Comparison of ENCODE assay signal across 5 fruit fly cellular contexts in the genomic region with DNA sequence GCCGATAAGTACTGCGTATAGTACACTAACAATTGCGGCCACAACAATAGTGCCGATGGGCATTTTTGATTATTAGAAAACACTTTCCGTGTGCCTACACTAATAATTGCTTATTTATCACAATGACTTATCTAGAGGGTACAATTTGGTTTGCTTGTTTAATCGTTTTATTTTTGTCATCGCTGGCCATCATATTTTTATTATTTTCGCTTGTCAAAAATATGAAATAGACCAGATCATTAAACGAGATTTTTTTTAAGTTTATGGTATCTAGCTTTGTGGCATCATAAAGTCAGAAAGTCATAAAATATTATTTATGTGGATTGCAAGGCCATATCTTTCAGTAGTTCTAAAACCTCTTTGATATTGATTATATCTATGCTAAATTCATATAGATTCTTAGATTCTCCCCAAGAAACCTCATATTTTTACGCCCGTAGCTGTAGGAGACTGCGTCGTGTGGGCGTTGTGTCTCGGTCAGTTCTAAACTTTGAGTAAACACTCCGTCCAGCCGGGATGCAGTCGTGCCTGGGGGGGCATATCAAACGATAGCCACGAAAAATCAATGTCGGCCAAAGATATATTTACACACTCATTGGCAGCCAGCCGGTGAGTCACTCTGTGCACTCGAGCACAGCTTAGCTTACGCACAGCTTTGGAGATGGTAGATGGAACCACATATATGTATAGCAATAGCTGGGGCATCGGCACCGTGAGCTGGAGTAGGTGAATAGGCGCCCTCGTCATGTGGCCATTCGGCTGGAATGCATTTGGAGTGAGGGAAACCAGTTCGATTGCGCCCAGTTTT.
TF ChIP-seq lines count a peak whose summit lies in the region.

No protein-coding gene starts in this region.

- TF ChIP-seq CTCF in whole organism, embryonic (GFP tag; optimal IDR thresholded peaks at IDR 0.05; lab: Kevin White, UChicago) = no peak

TF ChIP-seq in whole organism, adult, 20 proteins besides CTCF, POLR2A, EP300 and RAD21 (continues in another document):
- peak; percentile 66 for TF ChIP-seq CG5204 (GFP tag; optimal IDR thresholded peaks at IDR 0.05; lab: Kevin White, UChicago)
- TF ChIP-seq cnc (optimal IDR thresholded peaks at IDR 0.05; lab: Kevin White, UChicago) = no peak
- TF ChIP-seq cic (GFP tag; optimal IDR thresholded peaks at IDR 0.05; lab: Kevin White, UChicago) = peak; percentile 41
- TF ChIP-seq tj (GFP tag; optimal IDR thresholded peaks at IDR 0.05; lab: Kevin White, UChicago) = peak; percentile 34
- TF ChIP-seq Mnt (GFP tag; optimal IDR thresholded peaks at IDR 0.05; lab: Kevin White, UChicago) = peak; percentile 37
- no peak for TF ChIP-seq CG1620 (GFP tag; optimal IDR thresholded peaks at IDR 0.05; lab: Kevin White, UChicago)
- TF ChIP-seq toe (GFP tag; optimal IDR thresholded peaks at IDR 0.05; lab: Kevin White, UChicago) = peak; percentile 75
- TF ChIP-seq kay (GFP tag; lab: Kevin White, UChicago; ENCODE audit: borderline replicate concordance) = peak; percentile 93
- TF ChIP-seq pad (GFP tag; optimal IDR thresholded peaks at IDR 0.05; lab: Kevin White, UChicago) = peak; percentile 24
- TF ChIP-seq CG11617 (GFP tag; optimal IDR thresholded peaks at IDR 0.05; lab: Kevin White, UChicago) = peak; percentile 76
- peak; percentile 81 for TF ChIP-seq CG7045 (GFP tag; optimal IDR thresholded peaks at IDR 0.05; lab: Kevin White, UChicago)
- no peak for TF ChIP-seq bab1 (GFP tag; optimal IDR thresholded peaks at IDR 0.05; lab: Kevin White, UChicago)
- peak; percentile 47 for TF ChIP-seq Clk (GFP tag; optimal IDR thresholded peaks at IDR 0.05; lab: Kevin White, UChicago)
- TF ChIP-seq Hr96 (GFP tag; optimal IDR thresholded peaks at IDR 0.05; lab: Kevin White, UChicago) = peak; percentile 57
- peak; percentile 40 for TF ChIP-seq CG14711 (tag; optimal IDR thresholded peaks at IDR 0.05; lab: Kevin White, UChicago)
- no peak for TF ChIP-seq Crg-1 (GFP tag; optimal IDR thresholded peaks at IDR 0.05; lab: Kevin White, UChicago)

TF ChIP-seq in whole organism, embryonic, 481 proteins besides CTCF, POLR2A, EP300 and RAD21 (continues in another document):
- TF ChIP-seq slp2 (GFP tag; optimal IDR thresholded peaks at IDR 0.05; lab: Kevin White, UChicago) = peak; percentile 5
- TF ChIP-seq CG13424 (tag; optimal IDR thresholded peaks at IDR 0.05; lab: Kevin White, UChicago) = no peak
- TF ChIP-seq CG3847 (GFP tag; IDR thresholded peaks at IDR 0.05; lab: Robert Waterston, UW) = no peak
- 0 out of 3 replicates have a peak, but pooled peaks have one; percentile 22 for TF ChIP-seq zfh1 (GFP tag; IDR thresholded peaks at IDR 0.05; lab: Robert Waterston, UW)
- TF ChIP-seq PHDP (tag; optimal IDR thresholded peaks at IDR 0.05; lab: Kevin White, UChicago) = peak; percentile 38
- peak in 1 of 2 experiments; percentile 43 for TF ChIP-seq Eip74EF (GFP tag; optimal IDR thresholded peaks at IDR 0.05; lab: Kevin White, UChicago)
- TF ChIP-seq dysf (GFP tag; IDR thresholded peaks at IDR 0.05; lab: Robert Waterston, UW) = peak; percentile 49; the same call in 1 of the 3 replicates
- peak; percentile 28 for TF ChIP-seq CG15269 (tag; optimal IDR thresholded peaks at IDR 0.05; lab: Kevin White, UChicago)
- TF ChIP-seq en (GFP tag; optimal IDR thresholded peaks at IDR 0.05; lab: Kevin White, UChicago) = no peak
- TF ChIP-seq CG7556 (GFP tag; optimal IDR thresholded peaks at IDR 0.05; lab: Kevin White, UChicago) = peak; percentile 53
- peak; percentile 15 for TF ChIP-seq zfh2 (GFP tag; optimal IDR thresholded peaks at IDR 0.05; lab: Kevin White, UChicago)
- peak; percentile 37; the same call in 2 of the 3 replicates for TF ChIP-seq row (GFP tag; IDR thresholded peaks at IDR 0.05; lab: Robert Waterston, UW)
- peak; percentile 6 for TF ChIP-seq bab2 (GFP tag; optimal IDR thresholded peaks at IDR 0.05; lab: Kevin White, UChicago)
- no peak for TF ChIP-seq pan (optimal IDR thresholded peaks at IDR 0.05; lab: Kevin White, UChicago)
- TF ChIP-seq pan (GFP tag; optimal IDR thresholded peaks at IDR 0.05 in 1 of 2, IDR thresholded peaks at IDR 0.05 in 1 of 2) = peak in 1 of 2 experiments; percentile 25

TF ChIP-seq in whole organism, prepupa, 60 proteins besides CTCF, POLR2A, EP300 and RAD21 (continues in another document):
- TF ChIP-seq CG4318 (GFP tag; optimal IDR thresholded peaks at IDR 0.05; lab: Kevin White, UChicago) (peak; percentile 55), CG6163 (GFP tag; IDR thresholded peaks at IDR 0.05; lab: Robert Waterston, UW) (peak; percentile 50; the same call in 1 of the 3 replicates), CG11902 (GFP tag; optimal IDR thresholded peaks at IDR 0.05; lab: Kevin White, UChicago) (no peak), CG34406 (GFP tag; optimal IDR thresholded peaks at IDR 0.05; lab: Kevin White, UChicago) (peak; percentile 46), CG1621 (tag; optimal IDR thresholded peaks at IDR 0.05; lab: Kevin White, UChicago) (peak; percentile 16), Ets21C (GFP tag; optimal IDR thresholded peaks at IDR 0.05; lab: Kevin White, UChicago) (no peak), topi (GFP tag; optimal IDR thresholded peaks at IDR 0.05; lab: Kevin White, UChicago) (peak; percentile 47), ss (GFP tag; optimal IDR thresholded peaks at IDR 0.05; lab: Kevin White, UChicago) (peak; percentile 6 to 49), CG6854 (GFP tag; optimal IDR thresholded peaks at IDR 0.05; lab: Kevin White, UChicago) (no peak), esn (GFP tag; optimal IDR thresholded peaks at IDR 0.05; lab: Kevin White, UChicago) (peak; percentile 44), Hr39 (GFP tag; optimal IDR thresholded peaks at IDR 0.05; lab: Kevin White, UChicago) (peak; percentile 32), CG9139 (GFP tag; optimal IDR thresholded peaks at IDR 0.05; lab: Kevin White, UChicago) (no peak), Eip75B (GFP tag; optimal IDR thresholded peaks at IDR 0.05; lab: Kevin White, UChicago) (peak; percentile 48), dac (GFP tag; optimal IDR thresholded peaks at IDR 0.05; lab: Kevin White, UChicago) (no peak), pdm3 (GFP tag; optimal IDR thresholded peaks at IDR 0.05; lab: Kevin White, UChicago) (peak; percentile 71), cyc (GFP tag; optimal IDR thresholded peaks at IDR 0.05; lab: Kevin White, UChicago) (peak; percentile 23), fd85E (GFP tag; optimal IDR thresholded peaks at IDR 0.05; lab: Kevin White, UChicago) (no peak)

TF ChIP-seq in whole organism, pupa, 21 proteins besides CTCF, POLR2A, EP300 and RAD21 (continues in another document):
- TF ChIP-seq CG9948 (tag; optimal IDR thresholded peaks at IDR 0.05; lab: Kevin White, UChicago) (peak; percentile 60), CG8301 (tag; optimal IDR thresholded peaks at IDR 0.05; lab: Kevin White, UChicago) (peak; percentile 72), CG10348 (GFP tag; IDR thresholded peaks at IDR 0.05; lab: Robert Waterston, UW) (no peak), Pif1A (GFP tag; optimal IDR thresholded peaks at IDR 0.05; lab: Kevin White, UChicago) (peak; percentile 56), Snoo (tag; optimal IDR thresholded peaks at IDR 0.05; lab: Kevin White, UChicago) (peak; percentile 40), fd96Ca (GFP tag; IDR thresholded peaks at IDR 0.05; lab: Robert Waterston, UW) (peak; percentile 19; the same call in 1 of the 3 replicates), rn (GFP tag; IDR thresholded peaks at IDR 0.05; lab: Robert Waterston, UW) (no peak), D1 (tag; optimal IDR thresholded peaks at IDR 0.05; lab: Kevin White, UChicago) (no peak), CG17806 (tag; optimal IDR thresholded peaks at IDR 0.05; lab: Kevin White, UChicago) (peak; percentile 39), gl (tag; optimal IDR thresholded peaks at IDR 0.05; lab: Kevin White, UChicago) (no peak), Ets98B (GFP tag; IDR thresholded peaks at IDR 0.05; lab: Robert Waterston, UW) (no peak; the same call in 1 of the 2 replicates), Pif1B (GFP tag; optimal IDR thresholded peaks at IDR 0.05; lab: Kevin White, UChicago) (no peak), CG4496 (GFP tag; IDR thresholded peaks at IDR 0.05; lab: Robert Waterston, UW) (peak; percentile 58; the same call in 2 of the 3 replicates), CG8159 (tag; optimal IDR thresholded peaks at IDR 0.05; lab: Kevin White, UChicago) (peak; percentile 53), CG14655 (GFP tag; optimal IDR thresholded peaks at IDR 0.05; lab: Kevin White, UChicago) (peak; percentile 83), CG13204 (GFP tag; optimal IDR thresholded peaks at IDR 0.05; lab: Kevin White, UChicago) (no peak), EcR (GFP tag; optimal IDR thresholded peaks at IDR 0.05; lab: Kevin White, UChicago) (no peak), CG32121 (GFP tag; IDR thresholded peaks at IDR 0.05; lab: Robert Waterston, UW) (peak; percentile 57), CG12605 (GFP tag; IDR thresholded peaks at IDR 0.05; lab: Robert Waterston, UW) (no peak)

TF ChIP-seq in whole organism, wandering third instar larva, 38 proteins besides CTCF, POLR2A, EP300 and RAD21:
- TF ChIP-seq rgr (GFP tag; optimal IDR thresholded peaks at IDR 0.05; lab: Kevin White, UChicago) (peak; percentile 32), foxo (GFP tag; optimal IDR thresholded peaks at IDR 0.05; lab: Kevin White, UChicago) (peak in 1 of 2 experiments; percentile 62), CG32264 (GFP tag; optimal IDR thresholded peaks at IDR 0.05; lab: Kevin White, UChicago) (no peak), Sp1 (GFP tag; optimal IDR thresholded peaks at IDR 0.05; lab: Kevin White, UChicago) (peak; percentile 29), Mio (GFP tag; optimal IDR thresholded peaks at IDR 0.05; lab: Kevin White, UChicago) (no peak), h (GFP tag; optimal IDR thresholded peaks at IDR 0.05; lab: Kevin White, UChicago) (peak; percentile 47), N (GFP tag; optimal IDR thresholded peaks at IDR 0.05; lab: Kevin White, UChicago) (no peak), woc (GFP tag; optimal IDR thresholded peaks at IDR 0.05; lab: Kevin White, UChicago) (peak; percentile 8), psq (GFP tag; optimal IDR thresholded peaks at IDR 0.05; lab: Kevin White, UChicago) (peak; percentile 36), fru (GFP tag; optimal IDR thresholded peaks at IDR 0.05; lab: Kevin White, UChicago) (peak; percentile 53), dl (GFP tag; optimal IDR thresholded peaks at IDR 0.05; lab: Kevin White, UChicago; ENCODE audit: insufficient read depth in 1 of 2, partially characterized antibody in 2 of 2) (no peak), OdsH (GFP tag; optimal IDR thresholded peaks at IDR 0.05; lab: Kevin White, UChicago) (peak; percentile 49), GATAd (GFP tag; optimal IDR thresholded peaks at IDR 0.05; lab: Kevin White, UChicago) (no peak), HLH106 (tag; optimal IDR thresholded peaks at IDR 0.05; lab: Kevin White, UChicago) (peak; percentile 38), jim (GFP tag; optimal IDR thresholded peaks at IDR 0.05; lab: Kevin White, UChicago) (no peak)
